Fruit fly (Drosophila melanogaster): ENCODE measurements around the gene Frq2.

DNA sequence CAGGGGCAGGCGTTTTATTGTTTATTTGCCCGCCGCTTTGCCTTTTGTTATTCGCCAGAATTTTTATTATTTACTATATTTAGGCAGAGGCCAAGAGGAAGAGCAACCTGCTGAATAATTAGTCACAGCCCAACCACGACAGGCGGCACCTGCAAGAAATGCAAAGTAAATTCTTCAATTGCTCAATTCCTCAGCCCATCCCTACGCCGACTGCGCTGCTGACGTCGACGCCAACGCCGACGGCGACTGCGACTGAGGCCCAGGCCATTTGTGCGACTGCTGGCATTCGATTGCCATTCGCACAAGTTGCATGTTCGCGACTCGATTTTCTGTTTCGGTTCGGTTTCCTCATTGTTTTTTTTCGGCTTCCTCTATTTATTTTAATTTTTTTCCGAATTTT, at the start of gene Frq2:
- TF ChIP-seq CTCF (optimal IDR thresholded peaks at IDR 0.05) (no peak), CG8478 (optimal IDR thresholded peaks at IDR 0.05) (no peak)
